Worm (Caenorhabditis elegans): ENCODE measurements around the gene C01B10.3.

The C01B10.3 gene

ce11 chrIV:6577914-6578313 is 43.2 kb downstream of the C01B10.3 start, which contains the start of gene C43G2.3:
C43G2.3 (plus strand) TSS chrIV:6578214.
- TF ChIP-seq let-526 (GFP tag; IDR thresholded peaks at IDR 0.05) (no peak), K12H6.12 (tag; optimal IDR thresholded peaks at IDR 0.05) (no peak), Y95B8A.8 (GFP tag; IDR thresholded peaks at IDR 0.05) (no peak), ceh-100 (GFP tag; IDR thresholded peaks at IDR 0.05) (no peak), B0261.1 (tag; optimal IDR thresholded peaks at IDR 0.05) (no peak), F10E7.11 (tag; optimal IDR thresholded peaks at IDR 0.05) (no peak), ztf-3 (GFP tag; optimal IDR thresholded peaks at IDR 0.05) (no peak), rcor-1 (GFP tag; IDR thresholded peaks at IDR 0.05) (no peak), mxl-1 (tag; optimal IDR thresholded peaks at IDR 0.05) (no peak), hsf-1 (GFP tag; IDR thresholded peaks at IDR 0.05) (no peak), nhr-120 (GFP tag; IDR thresholded peaks at IDR 0.05) (no peak), attf-5 (GFP tag; optimal IDR thresholded peaks at IDR 0.05) (no peak), aptf-2 (GFP tag; conservative IDR thresholded peaks at IDR 0.05) (no peak)

- TF ChIP-seq hlh-12 (tag; optimal IDR thresholded peaks at IDR 0.05) (no peak), mcd-1 (GFP tag; IDR thresholded peaks at IDR 0.05) (peak; percentile 41; the same call in 1 of the 2 replicates), K11D2.4 (GFP tag; IDR thresholded peaks at IDR 0.05) (no peak), chd-7 (tag; optimal IDR thresholded peaks at IDR 0.05) (no peak), snpc-3.4 (tag; optimal IDR thresholded peaks at IDR 0.05) (peak; percentile 35), ama-1 (optimal IDR thresholded peaks at IDR 0.05) (no peak), ama-1 (GFP tag; optimal IDR thresholded peaks at IDR 0.05) (no peak), nhr-90 (tag; optimal IDR thresholded peaks at IDR 0.05) (no peak), F39B2.1 (GFP tag; IDR thresholded peaks at IDR 0.05) (no peak), C06A6.2 (GFP tag; conservative IDR thresholded peaks at IDR 0.05) (no peak), Y95B8A.8 (GFP tag; IDR thresholded peaks at IDR 0.05) (no peak), repo-1 (tag; optimal IDR thresholded peaks at IDR 0.05) (no peak), attf-5 (GFP tag; optimal IDR thresholded peaks at IDR 0.05) (peak; percentile 27), ets-4 (GFP tag; optimal IDR thresholded peaks at IDR 0.05) (no peak), F33H1.4 (GFP tag; IDR thresholded peaks at IDR 0.05) (no peak), lin-35 (GFP tag; optimal IDR thresholded peaks at IDR 0.05) (no peak), cebp-1 (GFP tag; IDR thresholded peaks at IDR 0.05) (no peak), cebp-1 (tag; optimal IDR thresholded peaks at IDR 0.05) (peak; percentile 61), egrh-3 (GFP tag; IDR thresholded peaks at IDR 0.05) (no peak), let-526 (GFP tag; IDR thresholded peaks at IDR 0.05) (no peak), unc-130 (GFP tag; optimal IDR thresholded peaks at IDR 0.05) (no peak), F55B11.4 (tag; optimal IDR thresholded peaks at IDR 0.05; ENCODE audit: borderline replicate concordance, insufficient read depth) (no peak), ceh-40 (GFP tag; IDR thresholded peaks at IDR 0.05) (no peak), F23B12.7 (tag; optimal IDR thresholded peaks at IDR 0.05; ENCODE audit: insufficient read depth) (no peak), ccch-3 (GFP tag; optimal IDR thresholded peaks at IDR 0.05) (no peak), ztf-18 (tag; optimal IDR thresholded peaks at IDR 0.05) (no peak), ztf-26 (tag; optimal IDR thresholded peaks at IDR 0.05) (peak; percentile 12), F22D6.2 (tag; optimal IDR thresholded peaks at IDR 0.05) (no peak), nhr-80 (tag; optimal IDR thresholded peaks at IDR 0.05) (peak; percentile 34), lsl-1 (GFP tag; optimal IDR thresholded peaks at IDR 0.05) (no peak), nfya-2 (GFP tag; IDR thresholded peaks at IDR 0.05) (no peak), hmg-1.2 (GFP tag; IDR thresholded peaks at IDR 0.05) (peak; percentile 82; the same call in 1 of the 2 replicates), ceh-100 (GFP tag; IDR thresholded peaks at IDR 0.05) (no peak), B0035.1 (tag; optimal IDR thresholded peaks at IDR 0.05) (no peak), ztf-22 (GFP tag; optimal IDR thresholded peaks at IDR 0.05) (no peak), bed-2 (GFP tag; IDR thresholded peaks at IDR 0.05) (no peak), snpc-1.1 (tag; optimal IDR thresholded peaks at IDR 0.05; ENCODE audit: insufficient read depth) (no peak), mel-28 (tag; optimal IDR thresholded peaks at IDR 0.05; ENCODE audit: borderline replicate concordance) (no peak), snpc-4 (GFP tag; optimal IDR thresholded peaks at IDR 0.05) (no peak), snpc-4 (tag; optimal IDR thresholded peaks at IDR 0.05) (peak in 1 of 4 experiments; percentile 19)
Observed at ce11 chrIV:6576728-6577101, 44.4 kb downstream of the C01B10.3 start.

Measured in whole organism, young adult.